Worm (Caenorhabditis elegans): ENCODE results near the gene W03G11.2.

The W03G11.2 gene

DNA sequence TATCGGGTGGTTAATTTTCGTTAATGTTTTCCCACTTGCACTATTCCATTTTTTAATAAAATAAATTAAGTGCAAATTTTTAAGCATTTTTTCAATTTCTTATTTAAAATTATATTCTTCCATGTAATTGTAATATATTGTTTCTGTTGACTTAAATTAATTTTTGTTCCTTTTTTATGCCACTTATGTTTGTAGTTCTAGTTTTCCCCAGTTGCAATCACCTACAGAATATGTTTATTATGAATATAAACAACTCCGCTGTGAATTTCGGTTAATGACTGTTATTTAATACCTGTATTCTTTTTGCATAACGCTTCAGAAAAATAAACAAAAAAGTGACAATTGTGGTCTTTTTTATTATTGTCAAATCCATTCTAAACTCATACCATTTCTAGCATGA is 43.5 kb downstream of the W03G11.2 start, which contains the start of gene lgc-23:
TSS of gene lgc-23 (plus strand) at position 301 of the 400 bp plus-strand sequence.
- no peak for TF ChIP-seq med-1 (GFP tag; optimal IDR thresholded peaks at IDR 0.05; ENCODE audit: insufficient read depth)

DNA sequence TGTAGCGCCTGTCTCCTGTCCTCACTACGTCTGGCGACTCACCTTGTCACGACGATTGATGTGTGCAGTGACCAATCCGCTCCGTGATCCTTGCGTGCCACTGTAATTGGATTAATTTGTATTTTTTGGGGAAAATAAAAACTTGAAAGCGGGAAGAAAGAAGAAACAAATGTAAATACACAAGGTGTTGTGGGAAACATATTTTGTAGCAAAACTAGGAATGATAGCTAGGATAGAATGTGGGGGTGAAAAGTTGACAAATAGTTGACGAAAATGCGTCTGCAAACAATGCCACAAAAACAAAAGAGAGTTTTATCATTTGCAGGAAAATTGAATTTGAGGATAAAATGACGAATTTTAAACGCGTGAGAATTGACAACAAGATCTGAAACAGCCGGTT is 51.4 kb downstream of the W03G11.2 start, which contains the start of gene B0198.3:
TSS of gene B0198.3 (minus strand) at position 101 of the 400 bp plus-strand sequence.
- TF ChIP-seq ztf-23 (GFP tag; IDR thresholded peaks at IDR 0.05) (no peak), cog-1 (tag; optimal IDR thresholded peaks at IDR 0.05) (no peak), T22C8.4 (GFP tag; IDR thresholded peaks at IDR 0.05) (no peak), med-1 (GFP tag; optimal IDR thresholded peaks at IDR 0.05; ENCODE audit: insufficient read depth) (no peak), ref-1 (GFP tag; conservative IDR thresholded peaks at IDR 0.05) (no peak), flt-1 (GFP tag; IDR thresholded peaks at IDR 0.05) (no peak), ztf-29 (GFP tag; IDR thresholded peaks at IDR 0.05) (no peak), klf-2 (GFP tag; conservative IDR thresholded peaks at IDR 0.05) (no peak), tab-1 (GFP tag; IDR thresholded peaks at IDR 0.05) (no peak)

Measured in whole organism, midembryonic.